Fruit fly (Drosophila melanogaster): ENCODE measurements around the gene CG8064.
A peak's percentile ranks its signal among the peaks of the same experiment; 100 is the strongest.

The CG8064 gene

dm6 chr3R:18301569-18301968 is 18.1 kb downstream of the CG8064 start, which contains the start of gene Polr1E (continued):
- TF ChIP-seq phol (tag; optimal IDR thresholded peaks at IDR 0.05) (peak; percentile 26), HLH4C (GFP tag; IDR thresholded peaks at IDR 0.05; ENCODE audit: partially characterized antibody) (peak; percentile 81), gsb-n (tag; optimal IDR thresholded peaks at IDR 0.05) (no peak), CG7839 (tag; optimal IDR thresholded peaks at IDR 0.05) (no peak), CG9797 (GFP tag; optimal IDR thresholded peaks at IDR 0.05) (no peak), CG8924 (tag; optimal IDR thresholded peaks at IDR 0.05) (peak; percentile 12), seq (GFP tag; IDR thresholded peaks at IDR 0.05) (no peak), CG13624 (GFP tag; optimal IDR thresholded peaks at IDR 0.05) (peak; percentile 13), trh (GFP tag; optimal IDR thresholded peaks at IDR 0.05) (no peak), CG4424 (GFP tag; optimal IDR thresholded peaks at IDR 0.05) (no peak), corto (GFP tag; optimal IDR thresholded peaks at IDR 0.05) (no peak), tup (GFP tag; optimal IDR thresholded peaks at IDR 0.05) (no peak), CG11504 (tag; optimal IDR thresholded peaks at IDR 0.05) (peak; percentile 70), psq (GFP tag; optimal IDR thresholded peaks at IDR 0.05) (no peak), CG8281 (tag; optimal IDR thresholded peaks at IDR 0.05) (no peak), vvl (GFP tag; IDR thresholded peaks at IDR 0.05) (no peak), fd3F (GFP tag; optimal IDR thresholded peaks at IDR 0.05) (no peak), Hr3 (GFP tag; optimal IDR thresholded peaks at IDR 0.05) (no peak), CG3838 (GFP tag; optimal IDR thresholded peaks at IDR 0.05) (no peak), tx (GFP tag; optimal IDR thresholded peaks at IDR 0.05) (no peak), yki (optimal IDR thresholded peaks at IDR 0.05) (no peak), Fer1 (GFP tag; optimal IDR thresholded peaks at IDR 0.05) (no peak), CG1233 (GFP tag; optimal IDR thresholded peaks at IDR 0.05) (no peak), D (optimal IDR thresholded peaks at IDR 0.05) (no peak), D (GFP tag; optimal IDR thresholded peaks at IDR 0.05) (no peak), emc (GFP tag; optimal IDR thresholded peaks at IDR 0.05) (no peak), Camta (GFP tag; optimal IDR thresholded peaks at IDR 0.05) (no peak), CG2120 (GFP tag; optimal IDR thresholded peaks at IDR 0.05) (no peak), CG10462 (GFP tag; optimal IDR thresholded peaks at IDR 0.05) (no peak), CG12659 (GFP tag; optimal IDR thresholded peaks at IDR 0.05) (peak; percentile 64), onecut (GFP tag; IDR thresholded peaks at IDR 0.05) (no peak; the same call in 1 of the 2 replicates), CG6654 (GFP tag; optimal IDR thresholded peaks at IDR 0.05) (no peak), Bgb (GFP tag; IDR thresholded peaks at IDR 0.05; ENCODE audit: partially characterized antibody) (peak; percentile 80), NK7.1 (GFP tag; optimal IDR thresholded peaks at IDR 0.05) (no peak), D19A (tag; optimal IDR thresholded peaks at IDR 0.05) (no peak), CG2202 (tag; optimal IDR thresholded peaks at IDR 0.05) (no peak), Hr39 (optimal IDR thresholded peaks at IDR 0.05) (no peak), MBD-R2 (GFP tag; IDR thresholded peaks at IDR 0.05) (peak; percentile 97), BtbVII (GFP tag; optimal IDR thresholded peaks at IDR 0.05) (no peak), CG15514 (GFP tag; optimal IDR thresholded peaks at IDR 0.05) (peak; percentile 43), CG6689 (GFP tag; IDR thresholded peaks at IDR 0.05) (no peak), E2f2 (GFP tag; IDR thresholded peaks at IDR 0.05) (peak; percentile 94), CG10274 (GFP tag; optimal IDR thresholded peaks at IDR 0.05) (no peak), CG9727 (GFP tag; optimal IDR thresholded peaks at IDR 0.05) (no peak), CG31365 (tag; optimal IDR thresholded peaks at IDR 0.05) (no peak), ttk (GFP tag; IDR thresholded peaks at IDR 0.05) (no peak), CG17829 (tag; optimal IDR thresholded peaks at IDR 0.05) (peak; percentile 41), CG12236 (GFP tag; optimal IDR thresholded peaks at IDR 0.05) (no peak), fd96Cb (tag; optimal IDR thresholded peaks at IDR 0.05) (no peak), CG9215 (GFP tag; IDR thresholded peaks at IDR 0.05) (no peak), az2 (GFP tag; optimal IDR thresholded peaks at IDR 0.05) (no peak), dan (GFP tag; IDR thresholded peaks at IDR 0.05) (no peak), CG12155 (GFP tag; optimal IDR thresholded peaks at IDR 0.05) (no peak)

Measured in whole organism, embryonic.